5 worm cellular contexts compared by ENCODE assay signal in genomic region chrV:5490205-5490604, ce11.
TF ChIP-seq lines count a peak whose summit lies in the region.

Gene T05C3.6, plus strand, starts transcription at chrV:5490445.

TF ChIP-seq in whole organism, L1 larva, 84 proteins besides CTCF, POLR2A, EP300 and RAD21:
- TF ChIP-seq egl-13 (tag; optimal IDR thresholded peaks at IDR 0.05; lab: Kevin White, UChicago) = no peak
- peak; percentile 76 for TF ChIP-seq elt-2 (tag; optimal IDR thresholded peaks at IDR 0.05; lab: Kevin White, UChicago)
- no peak for TF ChIP-seq unc-30 (tag; optimal IDR thresholded peaks at IDR 0.05; lab: Kevin White, UChicago)
- TF ChIP-seq pag-3 (tag; optimal IDR thresholded peaks at IDR 0.05; lab: Kevin White, UChicago; ENCODE audit: borderline replicate concordance, insufficient read depth) = no peak
- TF ChIP-seq lsy-2 (tag; optimal IDR thresholded peaks at IDR 0.05; lab: Kevin White, UChicago) = no peak
- no peak for TF ChIP-seq nhr-90 (tag; optimal IDR thresholded peaks at IDR 0.05; lab: Kevin White, UChicago; ENCODE audit: poor library complexity)
- TF ChIP-seq lin-35 (GFP tag; optimal IDR thresholded peaks at IDR 0.05; lab: Kevin White, UChicago) = peak in 1 of 2 experiments; percentile 19
- no peak for TF ChIP-seq efl-1 (optimal IDR thresholded peaks at IDR 0.05; lab: Kevin White, UChicago)
- TF ChIP-seq efl-1 (GFP tag; optimal IDR thresholded peaks at IDR 0.05 in 1 of 2; lab: Kevin White, UChicago) = no peak
TF ChIP-seq in whole organism, L1 larva: peak in this region for 2.

TF ChIP-seq in whole organism, L2 larva, 48 proteins besides CTCF, POLR2A, EP300 and RAD21:
- peak; percentile 20 for TF ChIP-seq gmeb-1 (tag; optimal IDR thresholded peaks at IDR 0.05; lab: Kevin White, UChicago)
- peak; percentile 28 for TF ChIP-seq crh-2 (tag; optimal IDR thresholded peaks at IDR 0.05; lab: Kevin White, UChicago)
- TF ChIP-seq fos-1 (tag; optimal IDR thresholded peaks at IDR 0.05; lab: Kevin White, UChicago) = peak; percentile 89
- TF ChIP-seq sma-3 (GFP tag; optimal IDR thresholded peaks at IDR 0.05; lab: Kevin White, UChicago) = no peak

TF ChIP-seq in whole organism, L3 larva, 47 proteins besides CTCF, POLR2A, EP300 and RAD21:
- TF ChIP-seq pqm-1 (tag; optimal IDR thresholded peaks at IDR 0.05; lab: Kevin White, UChicago) (peak; percentile 90), skn-1 (tag; optimal IDR thresholded peaks at IDR 0.05; lab: Kevin White, UChicago) (no peak), sea-2 (GFP tag; optimal IDR thresholded peaks at IDR 0.05; lab: Kevin White, UChicago) (no peak), ztf-4 (tag; optimal IDR thresholded peaks at IDR 0.05; lab: Kevin White, UChicago) (no peak), unc-39 (tag; optimal IDR thresholded peaks at IDR 0.05; lab: Kevin White, UChicago) (no peak), nhr-237 (tag; optimal IDR thresholded peaks at IDR 0.05; lab: Kevin White, UChicago) (no peak), egl-27 (tag; optimal IDR thresholded peaks at IDR 0.05; lab: Kevin White, UChicago) (no peak), eor-1 (tag; optimal IDR thresholded peaks at IDR 0.05; lab: Kevin White, UChicago) (no peak), ceh-9 (tag; optimal IDR thresholded peaks at IDR 0.05; lab: Kevin White, UChicago) (no peak), elt-3 (tag; optimal IDR thresholded peaks at IDR 0.05; lab: Kevin White, UChicago) (no peak), nhr-11 (tag; optimal IDR thresholded peaks at IDR 0.05; lab: Kevin White, UChicago) (no peak), nhr-25 (tag; optimal IDR thresholded peaks at IDR 0.05; lab: Kevin White, UChicago) (no peak), nhr-77 (tag; optimal IDR thresholded peaks at IDR 0.05; lab: Kevin White, UChicago) (no peak), egl-5 (tag; optimal IDR thresholded peaks at IDR 0.05; lab: Kevin White, UChicago) (no peak), jun-1 (tag; optimal IDR thresholded peaks at IDR 0.05; lab: Kevin White, UChicago) (peak; percentile 8), elt-2 (tag; optimal IDR thresholded peaks at IDR 0.05; lab: Kevin White, UChicago) (peak; percentile 87), ceh-82 (tag; optimal IDR thresholded peaks at IDR 0.05; lab: Kevin White, UChicago) (no peak), mdl-1 (tag; optimal IDR thresholded peaks at IDR 0.05; lab: Kevin White, UChicago) (peak; percentile 30), fkh-2 (tag; optimal IDR thresholded peaks at IDR 0.05; lab: Kevin White, UChicago) (no peak), ceh-28 (tag; optimal IDR thresholded peaks at IDR 0.05; lab: Kevin White, UChicago) (no peak), nhr-12 (tag; optimal IDR thresholded peaks at IDR 0.05; lab: Kevin White, UChicago) (no peak), lsy-12 (tag; optimal IDR thresholded peaks at IDR 0.05; lab: Kevin White, UChicago) (no peak), aly-2 (tag; optimal IDR thresholded peaks at IDR 0.05; lab: Kevin White, UChicago) (no peak), ama-1 (optimal IDR thresholded peaks at IDR 0.05; lab: Kevin White, UChicago) (no peak), fkh-10 (GFP tag; optimal IDR thresholded peaks at IDR 0.05; lab: Kevin White, UChicago) (no peak)

TF ChIP-seq in whole organism, L4 larva, 104 proteins besides CTCF, POLR2A, EP300 and RAD21:
- TF ChIP-seq lsy-2 (tag; optimal IDR thresholded peaks at IDR 0.05; lab: Kevin White, UChicago) (no peak), ceh-32 (tag; optimal IDR thresholded peaks at IDR 0.05; lab: Kevin White, UChicago; ENCODE audit: poor library complexity) (no peak), sdz-12 (GFP tag; optimal IDR thresholded peaks at IDR 0.05; lab: Kevin White, UChicago) (no peak), cey-2 (tag; optimal IDR thresholded peaks at IDR 0.05; lab: Kevin White, UChicago; ENCODE audit: borderline replicate concordance, insufficient read depth) (no peak), mdl-1 (tag; optimal IDR thresholded peaks at IDR 0.05; lab: Kevin White, UChicago) (peak in 1 of 2 experiments; percentile 64), daf-16 (GFP tag; optimal IDR thresholded peaks at IDR 0.05; lab: Kevin White, UChicago) (no peak), daf-16 (tag; optimal IDR thresholded peaks at IDR 0.05; lab: Kevin White, UChicago) (peak; percentile 84), zag-1 (tag; optimal IDR thresholded peaks at IDR 0.05; lab: Kevin White, UChicago) (no peak), php-3 (GFP tag; IDR thresholded peaks at IDR 0.05; lab: Robert Waterston, UW) (0 out of 2 replicates have a peak, but pooled peaks have one; percentile 51), nhr-28 (tag; optimal IDR thresholded peaks at IDR 0.05; lab: Kevin White, UChicago) (peak; percentile 66), mxl-3 (GFP tag; optimal IDR thresholded peaks at IDR 0.05; lab: Kevin White, UChicago) (peak; percentile 57), pqm-1 (tag; optimal IDR thresholded peaks at IDR 0.05; lab: Kevin White, UChicago) (peak; percentile 94)

TF ChIP-seq in whole organism, young adult, 124 proteins besides CTCF, POLR2A, EP300 and RAD21:
- no peak for TF ChIP-seq sptf-2 (GFP tag; optimal IDR thresholded peaks at IDR 0.05; lab: Kevin White, UChicago)
- TF ChIP-seq nhr-80 (tag; optimal IDR thresholded peaks at IDR 0.05; lab: Kevin White, UChicago) = peak; percentile 88
- TF ChIP-seq B0019.2 (GFP tag; conservative IDR thresholded peaks at IDR 0.05; lab: Robert Waterston, UW) = no peak
